Fruit fly (Drosophila melanogaster): ENCODE measurements around the gene CG7083.

Gene CG7083

DNA sequence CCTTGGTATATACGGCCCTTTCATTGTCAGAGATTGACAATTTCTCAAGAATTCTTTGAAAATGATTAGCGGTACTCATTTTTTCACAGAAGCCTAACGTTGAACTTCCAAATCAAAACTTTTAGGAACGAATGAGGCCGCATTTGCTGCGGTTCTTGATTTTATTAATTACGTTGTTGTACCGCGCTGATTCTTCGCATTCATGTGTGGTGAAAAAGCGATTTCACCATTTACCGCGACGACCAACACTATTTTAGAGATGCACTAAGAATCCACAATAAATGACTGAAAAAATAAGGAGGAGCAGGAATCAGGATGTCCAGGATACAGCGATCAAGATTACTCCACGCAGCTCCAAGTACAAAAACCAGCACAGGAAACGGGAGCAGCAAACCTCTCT lies 36.7 kb upstream of the CG7083 start, which contains the start of the genes CG7194 and Sbp2:
Gene CG7194 (minus strand): TSS at position 148 of the 400 bp plus-strand sequence.
Gene Sbp2 (plus strand): TSS at position 246 of the 400 bp plus-strand sequence.
- TF ChIP-seq pdm3 (GFP tag; optimal IDR thresholded peaks at IDR 0.05) (no peak), OdsH (GFP tag; optimal IDR thresholded peaks at IDR 0.05) (no peak), CG6808 (GFP tag; optimal IDR thresholded peaks at IDR 0.05) (no peak), Hr39 (GFP tag; optimal IDR thresholded peaks at IDR 0.05) (no peak), Sox14 (GFP tag; optimal IDR thresholded peaks at IDR 0.05) (peak; percentile 75), fkh (GFP tag; optimal IDR thresholded peaks at IDR 0.05) (no peak), fd85E (GFP tag; optimal IDR thresholded peaks at IDR 0.05) (no peak), lz (GFP tag; optimal IDR thresholded peaks at IDR 0.05) (no peak), cyc (GFP tag; optimal IDR thresholded peaks at IDR 0.05) (no peak), CG8632 (GFP tag; optimal IDR thresholded peaks at IDR 0.05) (no peak), CG6854 (GFP tag; optimal IDR thresholded peaks at IDR 0.05) (peak; percentile 9), Sox102F (GFP tag; optimal IDR thresholded peaks at IDR 0.05) (no peak), CG34406 (GFP tag; optimal IDR thresholded peaks at IDR 0.05) (no peak), CG15336 (GFP tag; IDR thresholded peaks at IDR 0.05) (no peak), CG8319 (GFP tag; optimal IDR thresholded peaks at IDR 0.05) (no peak), Sox15 (GFP tag; optimal IDR thresholded peaks at IDR 0.05) (no peak), esn (GFP tag; optimal IDR thresholded peaks at IDR 0.05) (peak; percentile 37), CG9139 (GFP tag; optimal IDR thresholded peaks at IDR 0.05) (no peak), CG31627 (GFP tag; optimal IDR thresholded peaks at IDR 0.05) (no peak), Eip75B (GFP tag; optimal IDR thresholded peaks at IDR 0.05) (no peak), net (GFP tag; optimal IDR thresholded peaks at IDR 0.05) (no peak), dsx (GFP tag; optimal IDR thresholded peaks at IDR 0.05; ENCODE audit: poor library complexity, severe bottlenecking) (peak; percentile 45), topi (GFP tag; optimal IDR thresholded peaks at IDR 0.05) (peak; percentile 2), CG3919 (GFP tag; optimal IDR thresholded peaks at IDR 0.05) (no peak), CG16779 (tag; optimal IDR thresholded peaks at IDR 0.05) (no peak), CG10669 (GFP tag; optimal IDR thresholded peaks at IDR 0.05) (no peak), CG4318 (GFP tag; optimal IDR thresholded peaks at IDR 0.05) (no peak), CG8119 (GFP tag; IDR thresholded peaks at IDR 0.05) (no peak), CG3032 (tag; optimal IDR thresholded peaks at IDR 0.05) (no peak), Met (GFP tag; optimal IDR thresholded peaks at IDR 0.05) (no peak), Eip78C (GFP tag) (peak; percentile 49), Blimp-1 (GFP tag; optimal IDR thresholded peaks at IDR 0.05) (no peak), Ets96B (tag; optimal IDR thresholded peaks at IDR 0.05) (no peak), CG11762 (GFP tag; optimal IDR thresholded peaks at IDR 0.05; ENCODE audit: insufficient read depth) (no peak), CG6163 (GFP tag; IDR thresholded peaks at IDR 0.05) (no peak), salr (GFP tag; optimal IDR thresholded peaks at IDR 0.05) (no peak), Lpt (GFP tag; optimal IDR thresholded peaks at IDR 0.05) (no peak), CG6276 (GFP tag; optimal IDR thresholded peaks at IDR 0.05) (no peak), Gug (GFP tag; IDR thresholded peaks at IDR 0.05) (no peak), fd59A (GFP tag; optimal IDR thresholded peaks at IDR 0.05) (no peak), CG32006 (GFP tag; optimal IDR thresholded peaks at IDR 0.05) (no peak), Eip93F (GFP tag; optimal IDR thresholded peaks at IDR 0.05) (no peak), CG6792 (GFP tag; optimal IDR thresholded peaks at IDR 0.05) (no peak), dac (GFP tag; optimal IDR thresholded peaks at IDR 0.05) (no peak), vri (GFP tag; optimal IDR thresholded peaks at IDR 0.05) (no peak), CG11902 (GFP tag; optimal IDR thresholded peaks at IDR 0.05) (no peak), eg (GFP tag; IDR thresholded peaks at IDR 0.05) (no peak), CG11294 (GFP tag; IDR thresholded peaks at IDR 0.05) (no peak), acj6 (GFP tag; optimal IDR thresholded peaks at IDR 0.05) (no peak), ss (GFP tag; optimal IDR thresholded peaks at IDR 0.05) (peak in 1 of 2 experiments; percentile 43), Smox (GFP tag; optimal IDR thresholded peaks at IDR 0.05) (no peak), CG1621 (tag; optimal IDR thresholded peaks at IDR 0.05) (no peak), Ets21C (GFP tag; optimal IDR thresholded peaks at IDR 0.05) (no peak)

Measured in whole organism, prepupa.